Worm (Caenorhabditis elegans) whole organism, L4/young adult: ENCODE data around the gene acdh-9.

ENCODE experiments used
- W03F9.2 ChIP-seq: fragments of 150-350 bp; optimal IDR thresholded peaks from 2 replicates; lab custom pipeline; 2014; ENCODE audit warnings: missing biosample characterization, missing genetic modification characterization
- dao-5 ChIP-seq: sonication (generic microtip); optimal IDR thresholded peaks from 2 replicates; lab custom pipeline; 2016; ENCODE audit warnings: missing genotype, missing genetic modification characterization, moderate library complexity, missing compliant biosample characterization
- him-1 ChIP-seq: sonication (generic microtip); optimal IDR thresholded peaks from 2 replicates; lab custom pipeline; 2016; ENCODE audit warnings: missing genotype, missing genetic modification reagents, missing genetic modification characterization, missing compliant biosample characterization

ce11 chrII:797445-797844 is 51.0 kb downstream of the acdh-9 start:
- TF ChIP-seq him-1 (tag; lab: Kevin White, UChicago) (no peak), W03F9.2 (tag; lab: Kevin White, UChicago) (no peak), dao-5 (no peak)
